Worm (Caenorhabditis elegans) whole organism, L2 larva: ENCODE results near the gene ceh-28.

Experiments
- ceh-82 ChIP-seq: fragments of 150-350 bp; optimal IDR thresholded peaks from 2 replicates; lab custom pipeline; 2014; ENCODE audit warnings: missing biosample characterization, missing genetic modification characterization
- fos-1 ChIP-seq: fragments of 150-350 bp; optimal IDR thresholded peaks from 2 replicates; lab custom pipeline; 2014; ENCODE audit warnings: missing biosample characterization, missing genetic modification characterization
- lin-11 ChIP-seq: fragments of 150-350 bp; sonication (generic microtip); optimal IDR thresholded peaks from 2 replicates; lab custom pipeline; 2014; ENCODE audit warnings: missing biosample characterization, missing genetic modification characterization, inconsistent platforms, mixed read lengths
- lin-13 ChIP-seq: fragments of 150-350 bp; optimal IDR thresholded peaks from 2 replicates; lab custom pipeline; 2014; ENCODE audit warnings: missing biosample characterization, missing genetic modification reagents, missing genetic modification characterization
- nhr-21 ChIP-seq: fragments of 150-350 bp; optimal IDR thresholded peaks from 2 replicates; lab custom pipeline; 2014; ENCODE audit warnings: missing biosample characterization, missing genetic modification characterization
- nhr-237 ChIP-seq: fragments of 150-350 bp; optimal IDR thresholded peaks from 2 replicates; lab custom pipeline; 2014; ENCODE audit warnings: missing biosample characterization, missing genetic modification characterization
- nhr-25 ChIP-seq: fragments of 150-350 bp; sonication (generic microtip); optimal IDR thresholded peaks from 3 replicates; lab custom pipeline; 2014; ENCODE audit warnings: missing biosample characterization, missing genetic modification characterization
- nhr-77 ChIP-seq: fragments of 150-350 bp; optimal IDR thresholded peaks from 2 replicates; lab custom pipeline; 2014; ENCODE audit warnings: missing biosample characterization, missing genetic modification characterization
- unc-62 ChIP-seq: fragments of 150-350 bp; optimal IDR thresholded peaks from 2 replicates; lab custom pipeline; 2014; ENCODE audit warnings: missing biosample characterization, missing genetic modification reagents, missing genetic modification characterization

ce11 chrX:13113457-13113856 lies 39.0 kb downstream of the ceh-28 start, which contains the start of gene F17H10.2:
- TF ChIP-seq ceh-82 (tag; lab: Kevin White, UChicago): no peak
- no peak for TF ChIP-seq fos-1
- no peak for TF ChIP-seq nhr-237
- no peak for TF ChIP-seq lin-11 (tag; lab: Kevin White, UChicago)
- TF ChIP-seq unc-62 (GFP tag; lab: Kevin White, UChicago): no peak
- TF ChIP-seq nhr-77 (tag; lab: Kevin White, UChicago): no peak
- TF ChIP-seq nhr-25 (tag; lab: Kevin White, UChicago): peak; percentile 81
- no peak for TF ChIP-seq lin-13 (GFP tag; lab: Kevin White, UChicago)
- TF ChIP-seq nhr-21 (tag; lab: Kevin White, UChicago): peak; percentile 40
